Fruit fly (Drosophila melanogaster) whole organism, wandering third instar larva: ENCODE measurements around the gene CG1537.
"Not testable (repeated sequence)": the region's sequence is repeated elsewhere in the genome, so short reads cannot be mapped to it uniquely, and the experiment has no call there.

Source experiments
- Abd-B ChIP-seq: fragments of >200 bp; optimal IDR thresholded peaks from 2 replicates; lab custom pipeline; 2017; ENCODE audit warnings: missing biosample characterization, missing genetic modification characterization
- CG32264 ChIP-seq: fragments of 200-800 bp; sonication (Bioruptor generic); optimal IDR thresholded peaks from 2 replicates; lab custom pipeline; 2016; ENCODE audit warnings: missing biosample characterization, missing genetic modification characterization
- CG9705 ChIP-seq: fragments of 200-800 bp; sonication (Bioruptor generic); optimal IDR thresholded peaks from 2 replicates; lab custom pipeline; 2018; ENCODE audit warnings: missing biosample characterization, mild to moderate bottlenecking, missing genetic modification characterization
- CrebA ChIP-seq: fragments of 200-800 bp; sonication (Bioruptor generic); optimal IDR thresholded peaks from 2 replicates; lab custom pipeline; 2016; ENCODE audit warnings: missing biosample characterization, mild to moderate bottlenecking, missing genetic modification characterization, borderline replicate concordance
- Dif ChIP-seq: fragments of 200-275, 200-300 bp; sonication (Bioruptor generic); optimal IDR thresholded peaks from 2 replicates; lab custom pipeline; 2018; ENCODE audit warnings: missing biosample characterization, missing genetic modification characterization; ENCODE audit not compliant: partially characterized antibody
- GATAd ChIP-seq: sonication (Bioruptor generic); optimal IDR thresholded peaks from 2 replicates; lab custom pipeline; 2016; ENCODE audit warnings: missing biosample characterization, missing genetic modification characterization
- HLH106 ChIP-seq: fragments of 200-800 bp; optimal IDR thresholded peaks from 3 replicates; lab custom pipeline; 2019; ENCODE audit warnings: missing biosample characterization, mild to moderate bottlenecking, missing genetic modification characterization, moderate library complexity
- Hnf4 ChIP-seq: fragments of 200-800 bp; sonication (Bioruptor generic); optimal IDR thresholded peaks from 2 replicates; lab custom pipeline; 2016; ENCODE audit warnings: missing biosample characterization, mild to moderate bottlenecking, missing genetic modification characterization
- Hr78 ChIP-seq: fragments of >200 bp; optimal IDR thresholded peaks from 2 replicates; lab custom pipeline; 2017; ENCODE audit warnings: missing biosample characterization, missing genetic modification characterization
- Hr83 ChIP-seq: fragments of 200-300 bp; sonication (Bioruptor generic); optimal IDR thresholded peaks from 2 replicates; lab custom pipeline; 2016; ENCODE audit warnings: missing biosample characterization, mild to moderate bottlenecking, missing genetic modification characterization, moderate library complexity; ENCODE audit not compliant: poor library complexity, severe bottlenecking
- Jra ChIP-seq: sonication (Bioruptor generic); optimal IDR thresholded peaks from 2 replicates; lab custom pipeline; 2016; ENCODE audit warnings: missing biosample characterization, missing genetic modification characterization
- Mio ChIP-seq: sonication (Bioruptor generic); optimal IDR thresholded peaks from 2 replicates; lab custom pipeline; 2016; ENCODE audit warnings: missing biosample characterization, missing genetic modification characterization
- Myc ChIP-seq: fragments of >200 bp; optimal IDR thresholded peaks from 2 replicates; lab custom pipeline; 2017
- OdsH ChIP-seq: fragments of 200-800 bp; sonication (Bioruptor generic); optimal IDR thresholded peaks from 2 replicates; lab custom pipeline; 2016; ENCODE audit warnings: missing biosample characterization, mild to moderate bottlenecking, missing genetic modification characterization
- Rel ChIP-seq, 2 experiments: fragments of 200-800 bp; sonication (Bioruptor generic) in 1 of 2; optimal IDR thresholded peaks; 2 replicates in 1 of 2; 3 replicates in 1 of 2; lab custom pipeline; 2016 to 2019; ENCODE audit warnings: mild to moderate bottlenecking in 2 of 2, missing biosample characterization in 2 of 2, missing genetic modification characterization in 2 of 2, moderate library complexity in 1 of 2
- Sp1 ChIP-seq: fragments of 200-800 bp; sonication (Bioruptor generic); optimal IDR thresholded peaks from 3 replicates; lab custom pipeline; 2019; ENCODE audit warnings: missing biosample characterization, mild to moderate bottlenecking, missing genetic modification characterization, moderate library complexity
- Vsx2 ChIP-seq: fragments of 200-300, 225-300 bp; sonication (Bioruptor generic); optimal IDR thresholded peaks from 2 replicates; lab custom pipeline; 2018; ENCODE audit warnings: missing biosample characterization, missing genetic modification characterization; ENCODE audit not compliant: partially characterized antibody
- br ChIP-seq: fragments of 200-800 bp; sonication (Bioruptor generic); optimal IDR thresholded peaks from 2 replicates; lab custom pipeline; 2016; ENCODE audit warnings: missing biosample characterization, missing genetic modification characterization
- brk ChIP-seq: fragments of 200-800 bp; sonication (Bioruptor generic); optimal IDR thresholded peaks from 2 replicates; lab custom pipeline; 2016; ENCODE audit warnings: missing biosample characterization, mild to moderate bottlenecking, missing genetic modification characterization
- dl ChIP-seq, 2 experiments: fragments of 175-275, 200-275 bp in 1 of 2; fragments of 200-275 bp in 1 of 2; sonication (Bioruptor generic); optimal IDR thresholded peaks; lab custom pipeline; 2018; ENCODE audit warnings: mild to moderate bottlenecking in 2 of 2, missing biosample characterization in 2 of 2, missing genetic modification characterization in 2 of 2, moderate library complexity in 2 of 2; ENCODE audit not compliant: partially characterized antibody in 2 of 2, insufficient read depth in 1 of 2
- dmrt93B ChIP-seq: fragments of 200-800 bp; sonication (Bioruptor generic); optimal IDR thresholded peaks from 2 replicates; lab custom pipeline; 2018; ENCODE audit warnings: missing biosample characterization, mild to moderate bottlenecking, missing genetic modification characterization
- dsf ChIP-seq: sonication (Bioruptor generic); optimal IDR thresholded peaks from 2 replicates; lab custom pipeline; 2016; ENCODE audit warnings: missing biosample characterization, missing genetic modification characterization, borderline replicate concordance
- ey ChIP-seq: fragments of 200-800 bp; sonication (Bioruptor generic); optimal IDR thresholded peaks from 2 replicates; lab custom pipeline; 2016; ENCODE audit warnings: missing biosample characterization, missing genetic modification characterization
- fru ChIP-seq: fragments of 200-800 bp; sonication (Bioruptor generic); optimal IDR thresholded peaks from 3 replicates; lab custom pipeline; 2016; ENCODE audit warnings: missing biosample characterization, mild to moderate bottlenecking, missing genetic modification characterization
- jim ChIP-seq: fragments of 175-275, 200-325 bp; sonication (Bioruptor generic); optimal IDR thresholded peaks from 2 replicates; lab custom pipeline; 2016; ENCODE audit warnings: missing biosample characterization, mild to moderate bottlenecking, missing genetic modification characterization
- pan ChIP-seq: fragments of >200 bp; optimal IDR thresholded peaks from 2 replicates; lab custom pipeline; 2017
- psq ChIP-seq: fragments of 200-800 bp; sonication (Bioruptor generic); optimal IDR thresholded peaks from 3 replicates; lab custom pipeline; 2017; ENCODE audit warnings: missing biosample characterization, mild to moderate bottlenecking, missing genetic modification characterization, moderate library complexity
- sage ChIP-seq: fragments of 200-800 bp; sonication (Bioruptor generic); optimal IDR thresholded peaks from 2 replicates; lab custom pipeline; 2016; ENCODE audit warnings: missing biosample characterization, mild to moderate bottlenecking, missing genetic modification characterization
- usp ChIP-seq: fragments of >200 bp; optimal IDR thresholded peaks from 2 replicates; lab custom pipeline; 2017; ENCODE audit warnings: missing biosample characterization, missing genetic modification characterization
- woc ChIP-seq: sonication (Bioruptor generic); optimal IDR thresholded peaks from 2 replicates; lab custom pipeline; 2016; ENCODE audit warnings: missing biosample characterization, mild to moderate bottlenecking, missing genetic modification characterization

Gene CG1537

dm6 chrX:11108148-11108844 is 45.3 kb upstream of the CG1537 start, which contains the start of gene Hsp60A (continued):
- TF ChIP-seq Vsx2 (GFP tag; lab: Kevin White, UChicago) (no peak), Jra (GFP tag; lab: Kevin White, UChicago) (no peak), woc (GFP tag; lab: Kevin White, UChicago) (peak; percentile 39), CG32264 (no peak), dmrt93B (GFP tag; lab: Kevin White, UChicago) (no peak), fru (GFP tag; lab: Kevin White, UChicago) (peak; percentile 38), CrebA (GFP tag; lab: Kevin White, UChicago) (no peak)

dm6 chrX:11095973-11096372 is 33.0 kb upstream of the CG1537 start, which contains the start of gene CG42249:
CG42249 (plus strand) TSS chrX:11096273.
- TF ChIP-seq Abd-B, Jra, Hr83 (GFP tag; lab: Kevin White, UChicago): not testable (repeated sequence)

- TF ChIP-seq Hnf4 (GFP tag; lab: Kevin White, UChicago) (no peak), dsf (no peak), Jra (GFP tag; lab: Kevin White, UChicago) (no peak), dmrt93B (GFP tag; lab: Kevin White, UChicago) (no peak), Dif (GFP tag; lab: Kevin White, UChicago) (no peak), fru (GFP tag; lab: Kevin White, UChicago) (no peak)
These were observed 32.3 kb upstream of the CG1537 start for dm6 chrX:11095276-11095675.

dm6 chrX:11092201-11092600 is 29.2 kb upstream of the CG1537 start, which contains the start of gene CG2061:
CG2061 (plus strand) TSS chrX:11092492.
- peak; percentile 10 for TF ChIP-seq Myc (lab: Kevin White, UChicago)
- no peak for TF ChIP-seq OdsH (GFP tag; lab: Kevin White, UChicago)

- TF ChIP-seq usp (GFP tag; lab: Kevin White, UChicago), result no peak
- TF ChIP-seq sage (GFP tag; lab: Kevin White, UChicago), result no peak
- no peak for TF ChIP-seq Hr83 (GFP tag; lab: Kevin White, UChicago)
- no peak for TF ChIP-seq jim (GFP tag; lab: Kevin White, UChicago)
- no peak for TF ChIP-seq dsf
- TF ChIP-seq CrebA (GFP tag; lab: Kevin White, UChicago), result no peak
- no peak for TF ChIP-seq Myc (lab: Kevin White, UChicago)
- no peak for TF ChIP-seq fru (GFP tag; lab: Kevin White, UChicago)
- no peak for TF ChIP-seq Dif (GFP tag; lab: Kevin White, UChicago)
- no peak for TF ChIP-seq CG9705
- TF ChIP-seq brk (GFP tag; lab: Kevin White, UChicago), result no peak
- TF ChIP-seq br (GFP tag; lab: Kevin White, UChicago), result no peak
- no peak for TF ChIP-seq Hnf4 (GFP tag; lab: Kevin White, UChicago)
- TF ChIP-seq pan (lab: Kevin White, UChicago), result no peak
- TF ChIP-seq Jra (GFP tag; lab: Kevin White, UChicago), result no peak
- no peak for TF ChIP-seq CG32264
- TF ChIP-seq Hr78 (GFP tag; lab: Kevin White, UChicago), result no peak
- no peak for TF ChIP-seq dmrt93B (GFP tag; lab: Kevin White, UChicago)
- no peak for TF ChIP-seq HLH106 (tag; lab: Kevin White, UChicago)
- no peak for TF ChIP-seq Mio (GFP tag; lab: Kevin White, UChicago)
These were observed 27.2 kb upstream of the CG1537 start, which contains the start of gene CG2076 for dm6 chrX:11090161-11090560. CG2076 (plus strand) TSS chrX:11090210.

dm6 chrX:11088778-11089340 is 25.9 kb upstream of the CG1537 start, which contains the start of gene Vago:
Vago (plus strand) TSS chrX:11089290.
- TF ChIP-seq pan (lab: Kevin White, UChicago) (no peak), usp (GFP tag; lab: Kevin White, UChicago) (no peak), GATAd (no peak), Sp1 (GFP tag; lab: Kevin White, UChicago) (peak; percentile 34), jim (GFP tag; lab: Kevin White, UChicago) (no peak), brk (GFP tag; lab: Kevin White, UChicago) (no peak), dmrt93B (GFP tag; lab: Kevin White, UChicago) (no peak), dl (GFP tag; optimal IDR thresholded peaks at IDR 0.05; lab: Kevin White, UChicago; ENCODE audit: insufficient read depth in 1 of 2, partially characterized antibody in 2 of 2) (no peak), Rel (GFP tag; optimal IDR thresholded peaks at IDR 0.05; lab: Kevin White, UChicago) (no peak), Rel (tag; optimal IDR thresholded peaks at IDR 0.05; lab: Kevin White, UChicago) (peak; percentile 50), ey (GFP tag; lab: Kevin White, UChicago) (peak; percentile 23), fru (GFP tag; lab: Kevin White, UChicago) (peak; percentile 42), psq (no peak), br (GFP tag; lab: Kevin White, UChicago) (peak; percentile 22), HLH106 (tag; lab: Kevin White, UChicago) (peak; percentile 55), CrebA (GFP tag; lab: Kevin White, UChicago) (no peak), woc (GFP tag; lab: Kevin White, UChicago) (peak; percentile 3)
